Worm (Caenorhabditis elegans) whole organism, L2 larva: ENCODE measurements around the gene memi-1.

Experiments used
- C34F6.9 ChIP-seq: fragments of 150-350 bp; optimal IDR thresholded peaks from 2 replicates; lab custom pipeline; 2014; ENCODE audit warnings: missing biosample characterization, missing genetic modification characterization
- R02D3.7 ChIP-seq: fragments of 150-350 bp; optimal IDR thresholded peaks from 2 replicates; lab custom pipeline; 2014; ENCODE audit warnings: missing biosample characterization, missing genetic modification characterization
- Y55F3AM.14 ChIP-seq: fragments of 200-800 bp; sonication (Bioruptor generic); optimal IDR thresholded peaks from 2 replicates; lab custom pipeline; 2018; ENCODE audit warnings: mild to moderate bottlenecking, missing genetic modification characterization, missing compliant biosample characterization
- ZK546.5 ChIP-seq: sonication (generic microtip); optimal IDR thresholded peaks from 2 replicates; lab custom pipeline; 2017; ENCODE audit warnings: missing biosample characterization, missing genetic modification characterization
- ama-1 ChIP-seq: fragments of 150-350 bp; optimal IDR thresholded peaks from 2 replicates; lab custom pipeline; 2018; ENCODE audit warnings: inconsistent platforms
- ceh-16 ChIP-seq: fragments of 150-350 bp; optimal IDR thresholded peaks from 2 replicates; lab custom pipeline; 2014; ENCODE audit warnings: missing biosample characterization, missing genetic modification characterization
- crh-2 ChIP-seq: sonication (generic microtip); optimal IDR thresholded peaks from 2 replicates; lab custom pipeline; 2017; ENCODE audit warnings: missing biosample characterization, missing genetic modification characterization
- egl-27 ChIP-seq: sonication (generic microtip); optimal IDR thresholded peaks from 3 replicates; lab custom pipeline; 2017; ENCODE audit warnings: missing biosample characterization, missing genetic modification reagents, missing genetic modification characterization
- elt-3 ChIP-seq: sonication (generic microtip); optimal IDR thresholded peaks from 2 replicates; lab custom pipeline; 2017; ENCODE audit warnings: missing biosample characterization, missing genetic modification characterization
- fos-1 ChIP-seq: fragments of 150-350 bp; optimal IDR thresholded peaks from 2 replicates; lab custom pipeline; 2014; ENCODE audit warnings: missing biosample characterization, missing genetic modification characterization
- gmeb-1 ChIP-seq: fragments of 150-350 bp; optimal IDR thresholded peaks from 2 replicates; lab custom pipeline; 2014; ENCODE audit warnings: missing biosample characterization, missing genetic modification characterization
- lin-11 ChIP-seq: fragments of 150-350 bp; sonication (generic microtip); optimal IDR thresholded peaks from 2 replicates; lab custom pipeline; 2014; ENCODE audit warnings: missing biosample characterization, missing genetic modification characterization, inconsistent platforms, mixed read lengths
- lin-13 ChIP-seq: fragments of 150-350 bp; optimal IDR thresholded peaks from 2 replicates; lab custom pipeline; 2014; ENCODE audit warnings: missing biosample characterization, missing genetic modification reagents, missing genetic modification characterization
- lin-39 ChIP-seq: fragments of 150-350 bp; optimal IDR thresholded peaks from 2 replicates; lab custom pipeline; 2014; ENCODE audit warnings: missing biosample characterization, missing genetic modification reagents, missing genetic modification characterization
- lsy-2 ChIP-seq, 2 experiments: fragments of 150-350 bp in 1 of 2; sonication (generic microtip) in 1 of 2; optimal IDR thresholded peaks; 2 replicates each; lab custom pipeline; 2014 to 2017; ENCODE audit warnings: missing biosample characterization in 2 of 2, missing genetic modification characterization in 2 of 2
- mab-5 ChIP-seq: fragments of 150-350 bp; optimal IDR thresholded peaks from 2 replicates; lab custom pipeline; 2014; ENCODE audit warnings: missing biosample characterization, missing genetic modification characterization
- mbf-1 ChIP-seq: sonication (generic microtip); optimal IDR thresholded peaks from 2 replicates; lab custom pipeline; 2017; ENCODE audit warnings: missing biosample characterization, missing genetic modification characterization
- mdl-1 ChIP-seq, 2 experiments: fragments of 150-350 bp in 1 of 2; sonication (generic microtip) in 1 of 2; optimal IDR thresholded peaks; 2 replicates each; lab custom pipeline; 2017; ENCODE audit warnings: missing biosample characterization in 2 of 2, missing genetic modification characterization in 2 of 2
- nhr-10 ChIP-seq: sonication (generic microtip); optimal IDR thresholded peaks from 2 replicates; lab custom pipeline; 2017; ENCODE audit warnings: missing biosample characterization, missing genetic modification characterization
- nhr-11 ChIP-seq: fragments of 150-350 bp; optimal IDR thresholded peaks from 2 replicates; lab custom pipeline; 2014; ENCODE audit warnings: missing biosample characterization, missing genetic modification characterization
- nhr-12 ChIP-seq: fragments of 150-350 bp; optimal IDR thresholded peaks from 2 replicates; lab custom pipeline; 2014; ENCODE audit warnings: missing biosample characterization, missing genetic modification characterization
- nhr-129 ChIP-seq: fragments of 150-350 bp; optimal IDR thresholded peaks from 2 replicates; lab custom pipeline; 2014; ENCODE audit warnings: missing biosample characterization, missing genetic modification characterization
- nhr-21 ChIP-seq: fragments of 150-350 bp; optimal IDR thresholded peaks from 2 replicates; lab custom pipeline; 2014; ENCODE audit warnings: missing biosample characterization, missing genetic modification characterization
- nhr-25 ChIP-seq: fragments of 150-350 bp; sonication (generic microtip); optimal IDR thresholded peaks from 3 replicates; lab custom pipeline; 2014; ENCODE audit warnings: missing biosample characterization, missing genetic modification characterization
- nhr-77 ChIP-seq: fragments of 150-350 bp; optimal IDR thresholded peaks from 2 replicates; lab custom pipeline; 2014; ENCODE audit warnings: missing biosample characterization, missing genetic modification characterization
- skn-1 ChIP-seq: sonication (generic microtip); optimal IDR thresholded peaks from 2 replicates; lab custom pipeline; 2017; ENCODE audit warnings: missing biosample characterization, missing genetic modification characterization
- sma-3 ChIP-seq: sonication (generic microtip); optimal IDR thresholded peaks from 2 replicates; lab custom pipeline; 2016; ENCODE audit warnings: missing genetic modification reagents, missing genetic modification characterization, missing compliant biosample characterization
- snpc-4 ChIP-seq: fragments of 150-350 bp; optimal IDR thresholded peaks from 2 replicates; lab custom pipeline; 2014; ENCODE audit warnings: missing biosample characterization, missing genetic modification characterization
- unc-39 ChIP-seq: fragments of 150-350 bp; optimal IDR thresholded peaks from 2 replicates; lab custom pipeline; 2014; ENCODE audit warnings: missing biosample characterization, missing genetic modification characterization
- unc-55 ChIP-seq: fragments of 150-350 bp; sonication (generic microtip); optimal IDR thresholded peaks from 3 replicates; lab custom pipeline; 2014; ENCODE audit warnings: missing biosample characterization, missing genetic modification reagents, missing genetic modification characterization
- unc-62 ChIP-seq: fragments of 150-350 bp; optimal IDR thresholded peaks from 2 replicates; lab custom pipeline; 2014; ENCODE audit warnings: missing biosample characterization, missing genetic modification reagents, missing genetic modification characterization
- zag-1 ChIP-seq: fragments of 150-350 bp; optimal IDR thresholded peaks from 2 replicates; lab custom pipeline; 2014; ENCODE audit warnings: missing biosample characterization, missing genetic modification characterization
- ztf-1 ChIP-seq: fragments of 200-800 bp; sonication (Bioruptor generic); conservative IDR thresholded peaks from 2 replicates; pipeline ENCODE4 v1.3.6; 2022; ENCODE audit warnings: missing genetic modification characterization, missing compliant biosample characterization
- ztf-11 ChIP-seq: sonication (generic microtip); optimal IDR thresholded peaks from 2 replicates; lab custom pipeline; 2017; ENCODE audit warnings: missing biosample characterization, missing genetic modification characterization

memi-1 gene

ce11 chrIV:4807219-4807618 lies 47.0 kb upstream of the memi-1 start, which contains the start of gene H06H21.11:
Gene H06H21.11 (minus strand): TSS chrIV:4807319.
- TF ChIP-seq nhr-12 (tag; lab: Kevin White, UChicago) (no peak), nhr-25 (tag; lab: Kevin White, UChicago) (no peak)

- TF ChIP-seq mbf-1 (tag; lab: Kevin White, UChicago) (no peak), fos-1 (no peak), lsy-2 (tag; optimal IDR thresholded peaks at IDR 0.05; lab: Kevin White, UChicago) (no peak), Y55F3AM.14 (GFP tag; lab: Kevin White, UChicago) (no peak), unc-39 (no peak), crh-2 (tag; lab: Kevin White, UChicago) (no peak), nhr-12 (tag; lab: Kevin White, UChicago) (no peak), ZK546.5 (tag; lab: Kevin White, UChicago) (no peak), nhr-129 (tag; lab: Kevin White, UChicago) (no peak), nhr-11 (tag; lab: Kevin White, UChicago) (no peak), ztf-1 (no peak), unc-62 (GFP tag; lab: Kevin White, UChicago) (no peak), nhr-10 (tag; lab: Kevin White, UChicago) (no peak), lin-11 (no peak), mdl-1 (tag; optimal IDR thresholded peaks at IDR 0.05; lab: Kevin White, UChicago) (no peak), mab-5 (tag; lab: Kevin White, UChicago) (no peak), lin-13 (no peak)
Observed at ce11 chrIV:4806486-4806885, 46.3 kb upstream of the memi-1 start, which contains the start of gene dpf-5. Gene dpf-5 (minus strand): TSS chrIV:4806586.

- TF ChIP-seq unc-55 (no peak), snpc-4 (tag; lab: Kevin White, UChicago) (no peak)
Observed at ce11 chrIV:4802494-4802893, 42.3 kb upstream of the memi-1 start, which contains the start of gene dpf-7. Gene dpf-7 (minus strand): TSS chrIV:4802594.

- TF ChIP-seq lin-13 (peak; percentile 48), crh-2 (tag; lab: Kevin White, UChicago) (peak; percentile 11), ceh-16 (no peak), lsy-2 (tag; optimal IDR thresholded peaks at IDR 0.05; lab: Kevin White, UChicago) (peak; percentile 37 to 80), unc-55 (peak; percentile 72), egl-27 (no peak), lin-39 (no peak), gmeb-1 (peak; percentile 3), nhr-11 (tag; lab: Kevin White, UChicago) (no peak), sma-3 (GFP tag; lab: Kevin White, UChicago) (peak; percentile 25), mab-5 (tag; lab: Kevin White, UChicago) (no peak), C34F6.9 (tag; lab: Kevin White, UChicago) (peak; percentile 75), Y55F3AM.14 (GFP tag; lab: Kevin White, UChicago) (no peak)
Observed at ce11 chrIV:4799114-4799513, 38.9 kb upstream of the memi-1 start, which contains the start of gene eor-1. Gene eor-1 (minus strand): TSS chrIV:4799178.

- no peak for TF ChIP-seq snpc-4 (tag; lab: Kevin White, UChicago)
- TF ChIP-seq skn-1, result no peak
- no peak for TF ChIP-seq zag-1
- TF ChIP-seq ztf-11 (tag; lab: Kevin White, UChicago), result no peak
- TF ChIP-seq unc-55, result no peak
Observed at ce11 chrIV:4795111-4795510, 34.9 kb upstream of the memi-1 start.

- TF ChIP-seq ztf-1 (no peak), lin-11 (no peak), lin-39 (no peak), R02D3.7 (tag; lab: Kevin White, UChicago) (no peak), unc-39 (no peak), nhr-10 (tag; lab: Kevin White, UChicago) (no peak), nhr-129 (tag; lab: Kevin White, UChicago) (no peak), egl-27 (no peak), elt-3 (tag; lab: Kevin White, UChicago) (no peak), nhr-25 (tag; lab: Kevin White, UChicago) (no peak), unc-55 (no peak), skn-1 (no peak), nhr-21 (tag; lab: Kevin White, UChicago) (no peak), snpc-4 (tag; lab: Kevin White, UChicago) (no peak), ama-1 (lab: Kevin White, UChicago) (no peak), mdl-1 (tag; optimal IDR thresholded peaks at IDR 0.05; lab: Kevin White, UChicago) (no peak), crh-2 (tag; lab: Kevin White, UChicago) (no peak), gmeb-1 (no peak), nhr-77 (tag; lab: Kevin White, UChicago) (no peak), Y55F3AM.14 (GFP tag; lab: Kevin White, UChicago) (no peak)
Observed at ce11 chrIV:4789445-4789844, 29.2 kb upstream of the memi-1 start, which contains the start of gene R11E3.1. Gene R11E3.1 (plus strand): TSS chrIV:4789745.
